Worm (Caenorhabditis elegans): ENCODE data around the gene wdr-48.

DNA sequence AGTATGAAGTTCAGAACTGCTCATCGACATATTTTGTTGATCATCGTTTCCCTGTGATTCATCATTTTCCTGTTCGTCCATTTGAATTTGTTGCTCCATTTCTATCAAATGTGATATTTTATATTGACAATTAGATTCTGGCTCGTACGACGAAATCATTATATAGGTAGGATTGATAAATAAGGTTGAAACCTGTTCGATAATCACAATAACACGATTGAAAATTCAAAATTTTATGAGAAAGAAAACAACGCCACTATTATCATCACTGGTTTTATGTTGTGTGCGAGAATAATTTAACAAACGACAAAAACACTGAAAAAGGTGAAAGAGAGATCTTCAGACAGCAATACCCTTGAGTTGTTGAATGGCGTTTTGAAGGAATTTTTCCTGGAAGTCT, 15.7 kb downstream of the wdr-48 start, which contains the start of gene apc-11:
- TF ChIP-seq mdl-1 (tag; optimal IDR thresholded peaks at IDR 0.05), result no peak
- TF ChIP-seq lin-13 (GFP tag; optimal IDR thresholded peaks at IDR 0.05), result no peak
- no peak for TF ChIP-seq ama-1 (optimal IDR thresholded peaks at IDR 0.05)
- TF ChIP-seq lin-39 (tag; optimal IDR thresholded peaks at IDR 0.05), result no peak

All from whole organism, L1 larva.